Worm (Caenorhabditis elegans) whole organism, mixed stage, embryonic: ENCODE data around the gene idi-1.

Experiments used
- blmp-1 ChIP-seq: fragments of 150-350 bp; optimal IDR thresholded peaks from 2 replicates; lab custom pipeline; 2014; ENCODE audit warnings: missing biosample characterization, missing genetic modification characterization
- ces-1 ChIP-seq: fragments of 150-350 bp; optimal IDR thresholded peaks from 2 replicates; lab custom pipeline; 2014; ENCODE audit warnings: missing biosample characterization, missing genetic modification reagents, missing genetic modification characterization
- elt-1 ChIP-seq: sonication (generic microtip); optimal IDR thresholded peaks from 2 replicates; lab custom pipeline; 2017; ENCODE audit warnings: missing genetic modification characterization, mild to moderate bottlenecking, missing compliant biosample characterization, antibody characterized with exemption, moderate library complexity, borderline replicate concordance; ENCODE audit not compliant: insufficient read depth
- lin-13 ChIP-seq: fragments of 150-350 bp; optimal IDR thresholded peaks from 2 replicates; lab custom pipeline; 2014; ENCODE audit warnings: missing biosample characterization, missing genetic modification characterization
- lin-32 ChIP-seq: fragments of 200-800 bp; sonication (Bioruptor generic); optimal IDR thresholded peaks from 2 replicates; lab custom pipeline; 2018; ENCODE audit warnings: mild to moderate bottlenecking, missing genetic modification characterization, missing compliant biosample characterization
- lsy-2 ChIP-seq: fragments of 150-350 bp; optimal IDR thresholded peaks from 2 replicates; lab custom pipeline; 2014; ENCODE audit warnings: missing biosample characterization, missing genetic modification characterization
- mab-5 ChIP-seq: fragments of 150-350 bp; optimal IDR thresholded peaks from 2 replicates; lab custom pipeline; 2014; ENCODE audit warnings: missing biosample characterization, missing genetic modification characterization
- mep-1 ChIP-seq: fragments of 150-350 bp; optimal IDR thresholded peaks from 2 replicates; lab custom pipeline; 2017; ENCODE audit warnings: missing biosample characterization, missing genetic modification reagents, missing genetic modification characterization, inconsistent platforms
- nhr-12 ChIP-seq: fragments of 150-350 bp; optimal IDR thresholded peaks from 2 replicates; lab custom pipeline; 2014; ENCODE audit warnings: missing biosample characterization, missing genetic modification characterization
- snpc-4 ChIP-seq: fragments of 150-350 bp; optimal IDR thresholded peaks from 2 replicates; lab custom pipeline; 2014; ENCODE audit warnings: missing biosample characterization, missing genetic modification characterization
- tbx-8 ChIP-seq: fragments of 200-800 bp; sonication (Bioruptor generic); optimal IDR thresholded peaks from 2 replicates; lab custom pipeline; 2018; ENCODE audit warnings: mild to moderate bottlenecking, missing genetic modification characterization, moderate library complexity, missing compliant biosample characterization
- unc-39 ChIP-seq: fragments of 150-350 bp; optimal IDR thresholded peaks from 2 replicates; lab custom pipeline; 2014; ENCODE audit warnings: missing biosample characterization, missing genetic modification characterization
- ztf-11 ChIP-seq: fragments of 150-350 bp; optimal IDR thresholded peaks from 2 replicates; lab custom pipeline; 2014; ENCODE audit warnings: missing biosample characterization, missing genetic modification characterization

ce11 chrIII:8066989-8067388 is 24.5 kb upstream of the idi-1 start, which contains the start of gene pros-1:
- TF ChIP-seq snpc-4 (no peak), elt-1 (tag; lab: Kevin White, UChicago) (no peak), lin-32 (GFP tag; lab: Kevin White, UChicago) (no peak), ces-1 (GFP tag; lab: Kevin White, UChicago) (no peak), nhr-12 (no peak), mep-1 (tag; lab: Kevin White, UChicago) (no peak), blmp-1 (tag; lab: Kevin White, UChicago) (no peak), lsy-2 (tag; lab: Kevin White, UChicago) (no peak), unc-39 (tag; lab: Kevin White, UChicago) (no peak), ztf-11 (tag; lab: Kevin White, UChicago) (no peak), lin-13 (tag; lab: Kevin White, UChicago) (no peak), mab-5 (tag; lab: Kevin White, UChicago) (no peak), tbx-8 (no peak)
